Fruit fly (Drosophila melanogaster): ENCODE data around the gene mew.

mew gene

dm6 chrX:13303656-13304647 is 45.7 kb upstream of the mew start (continued):
- TF ChIP-seq danr (GFP tag; IDR thresholded peaks at IDR 0.05) (no peak), bowl (GFP tag; IDR thresholded peaks at IDR 0.05) (no peak), NC2α (GFP tag; optimal IDR thresholded peaks at IDR 0.05) (no peak), otp (GFP tag; IDR thresholded peaks at IDR 0.05) (no peak), ac (GFP tag; optimal IDR thresholded peaks at IDR 0.05) (no peak), CG9817 (tag; optimal IDR thresholded peaks at IDR 0.05) (no peak), Drgx (GFP tag; IDR thresholded peaks at IDR 0.05) (no peak), CG30403 (GFP tag; optimal IDR thresholded peaks at IDR 0.05) (no peak), aop (GFP tag; IDR thresholded peaks at IDR 0.05) (no peak), CG15479 (GFP tag; optimal IDR thresholded peaks at IDR 0.05) (no peak), CG31388 (GFP tag; optimal IDR thresholded peaks at IDR 0.05) (no peak), CG6791 (GFP tag; IDR thresholded peaks at IDR 0.05; ENCODE audit: partially characterized antibody) (no peak), mam (GFP tag; optimal IDR thresholded peaks at IDR 0.05) (no peak), Dp (GFP tag; optimal IDR thresholded peaks at IDR 0.05) (no peak), br (optimal IDR thresholded peaks at IDR 0.05) (no peak), sug (tag; optimal IDR thresholded peaks at IDR 0.05) (no peak), Fer1 (GFP tag; optimal IDR thresholded peaks at IDR 0.05) (no peak), knrl (GFP tag; IDR thresholded peaks at IDR 0.05; ENCODE audit: partially characterized antibody) (no peak), tgo (GFP tag; IDR thresholded peaks at IDR 0.05) (no peak), HLH3B (GFP tag; IDR thresholded peaks at IDR 0.05) (no peak), CG8359 (GFP tag; optimal IDR thresholded peaks at IDR 0.05; ENCODE audit: borderline replicate concordance) (no peak), z (GFP tag; IDR thresholded peaks at IDR 0.05) (no peak), cg (GFP tag; optimal IDR thresholded peaks at IDR 0.05) (peak; percentile 83), CG8478 (optimal IDR thresholded peaks at IDR 0.05) (peak; percentile 12), lola (GFP tag; optimal IDR thresholded peaks at IDR 0.05) (no peak), kay (GFP tag; optimal IDR thresholded peaks at IDR 0.05) (no peak), dimm (GFP tag; IDR thresholded peaks at IDR 0.05) (no peak), CG16863 (GFP tag; optimal IDR thresholded peaks at IDR 0.05) (no peak), lmd (GFP tag; IDR thresholded peaks at IDR 0.05) (no peak), CG7928 (GFP tag; optimal IDR thresholded peaks at IDR 0.05) (no peak), hbn (GFP tag; IDR thresholded peaks at IDR 0.05; ENCODE audit: partially characterized antibody) (no peak), NfI (GFP tag; optimal IDR thresholded peaks at IDR 0.05) (no peak), tna (GFP tag; IDR thresholded peaks at IDR 0.05; ENCODE audit: partially characterized antibody) (no peak), bsh (GFP tag; optimal IDR thresholded peaks at IDR 0.05) (no peak), so (GFP tag; IDR thresholded peaks at IDR 0.05) (no peak), CG7987 (GFP tag; optimal IDR thresholded peaks at IDR 0.05) (no peak), CG5245 (GFP tag; optimal IDR thresholded peaks at IDR 0.05) (no peak), CG10209 (GFP tag; optimal IDR thresholded peaks at IDR 0.05) (no peak), chinmo (GFP tag; IDR thresholded peaks at IDR 0.05; ENCODE audit: partially characterized antibody) (peak; percentile 82; the same call in 3 of the 4 replicates), CG9876 (GFP tag; optimal IDR thresholded peaks at IDR 0.05) (no peak), CG15696 (tag; optimal IDR thresholded peaks at IDR 0.05) (no peak), nau (GFP tag; optimal IDR thresholded peaks at IDR 0.05) (peak; percentile 28), D19A (tag; optimal IDR thresholded peaks at IDR 0.05) (no peak), CG10267 (tag; optimal IDR thresholded peaks at IDR 0.05) (no peak), Meics (GFP tag; optimal IDR thresholded peaks at IDR 0.05) (no peak), wdn (GFP tag; IDR thresholded peaks at IDR 0.05) (no peak), sens (GFP tag) (peak; percentile 36), CG6175 (GFP tag; IDR thresholded peaks at IDR 0.05) (no peak), CG17328 (GFP tag; IDR thresholded peaks at IDR 0.05) (no peak)
